Fruit fly (Drosophila melanogaster) whole organism: ENCODE data around the gene CG46426.

Experiments used
- CG8478 ChIP-seq: fragments of >200 bp; optimal IDR thresholded peaks from 2 replicates; lab custom pipeline; 2018; ENCODE audit warnings: inconsistent platforms
- psq ChIP-seq: fragments of >200 bp; optimal IDR thresholded peaks from 2 replicates; lab custom pipeline; 2017

dm6 chr2L:11833786-11834185 lies 8.8 kb upstream of the CG46426 start, which contains the start of gene CG45011:
- TF ChIP-seq CG8478 (lab: Kevin White, UChicago) (no peak), psq (lab: Kevin White, UChicago) (no peak)
